Worm (Caenorhabditis elegans): Measurements from ENCODE around the gene msd-4.

msd-4 gene

ce11 chrIII:4852025-4852424 lies 16.5 kb downstream of the msd-4 start, which contains the start of gene ced-4:
ced-4 (plus strand) TSS chrIII:4852325.
- TF ChIP-seq unc-62 (GFP tag; optimal IDR thresholded peaks at IDR 0.05), result no peak

DNA sequence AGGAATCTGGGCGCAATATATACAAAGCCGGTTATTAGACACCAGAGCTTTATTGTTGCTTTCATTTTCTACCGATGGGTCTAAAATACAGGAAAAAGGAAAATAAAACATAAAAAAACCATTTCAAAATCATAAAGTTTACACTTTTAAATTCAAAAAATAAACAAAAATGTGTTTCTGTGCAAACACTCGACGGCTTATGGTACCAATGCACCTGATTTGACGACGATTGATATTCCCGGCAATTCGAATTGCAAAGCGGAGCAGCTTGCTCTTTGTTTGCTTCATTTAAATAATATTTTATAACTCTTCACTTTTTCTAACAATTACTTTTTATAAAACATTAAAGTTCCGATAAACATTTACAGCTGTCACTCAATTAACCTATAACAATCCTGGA lies 18.4 kb downstream of the msd-4 start, which contains the start of gene F26A1.1:
F26A1.1 (plus strand) TSS at position 369 of the 400 bp plus-strand sequence.
- no peak for TF ChIP-seq unc-62 (GFP tag; optimal IDR thresholded peaks at IDR 0.05)

DNA sequence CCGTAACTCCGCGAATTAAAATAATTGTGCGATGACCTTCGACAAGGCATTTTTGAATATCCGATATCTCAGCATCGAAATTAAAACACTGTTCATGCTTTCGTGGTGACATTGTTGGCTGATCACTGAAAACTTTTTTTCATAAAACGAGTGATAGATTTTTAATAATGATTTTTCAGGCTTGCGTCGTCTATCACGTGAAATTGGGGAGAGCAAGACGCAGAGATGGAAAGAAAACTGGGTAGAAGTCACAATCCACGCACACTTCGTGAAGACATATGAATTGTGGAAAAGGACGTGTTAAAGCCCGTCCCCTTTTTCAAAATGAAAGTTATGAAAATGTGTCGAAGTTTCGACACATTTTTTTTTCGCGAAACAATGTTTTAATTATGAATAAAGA lies 18.8 kb downstream of the msd-4 start, which contains the start of gene nonu-1:
nonu-1 (minus strand) TSS at position 169 of the 400 bp plus-strand sequence.
- no peak for TF ChIP-seq unc-62 (GFP tag; optimal IDR thresholded peaks at IDR 0.05)

- TF ChIP-seq unc-62 (GFP tag; optimal IDR thresholded peaks at IDR 0.05), result no peak
Measured at ce11 chrIII:4844327-4844726, 24.2 kb downstream of the msd-4 start, which contains the start of the genes clec-157 and fkh-5. clec-157 (minus strand) TSS chrIII:4844427. fkh-5 (plus strand) TSS chrIII:4844662.

ce11 chrIII:4842173-4842572 lies 26.4 kb downstream of the msd-4 start, which contains the start of gene clec-156:
clec-156 (minus strand) TSS chrIII:4842273.
- TF ChIP-seq unc-62 (GFP tag; optimal IDR thresholded peaks at IDR 0.05), result no peak

- TF ChIP-seq unc-62 (GFP tag; optimal IDR thresholded peaks at IDR 0.05), result no peak
Measured at ce11 chrIII:4837429-4837828, 31.1 kb downstream of the msd-4 start, which contains the start of the genes acbp-7 and F26A1.19. acbp-7 (plus strand) TSS chrIII:4837729. F26A1.19 (plus strand) TSS chrIII:4837731.

- no peak for TF ChIP-seq unc-62 (GFP tag; optimal IDR thresholded peaks at IDR 0.05)
Measured at ce11 chrIII:4830207-4830606, 38.3 kb downstream of the msd-4 start, which contains the start of gene nspd-9. nspd-9 (minus strand) TSS chrIII:4830307.

ce11 chrIII:4829440-4829839 lies 39.1 kb downstream of the msd-4 start, which contains the start of gene F26A1.9:
F26A1.9 (minus strand) TSS chrIII:4829540.
- TF ChIP-seq unc-62 (GFP tag; optimal IDR thresholded peaks at IDR 0.05), result no peak

DNA sequence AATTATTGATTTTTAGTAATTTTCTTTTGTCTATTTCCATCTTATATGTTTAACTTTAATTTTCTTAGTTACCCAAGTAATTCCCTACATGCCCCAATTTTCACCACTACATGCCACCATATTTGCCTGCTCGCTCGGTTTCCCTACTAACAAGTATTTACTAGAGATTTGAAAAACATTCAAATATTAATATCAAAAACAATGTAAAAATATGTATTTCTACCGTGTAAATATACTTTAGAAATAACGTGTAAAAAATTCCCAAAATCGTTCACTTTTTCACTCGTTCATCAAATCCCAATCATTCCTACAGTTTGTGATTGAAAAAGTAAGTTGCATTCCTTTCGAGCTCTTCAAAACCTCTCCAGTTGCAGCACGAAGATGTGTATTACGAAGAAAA lies 41.9 kb downstream of the msd-4 start, which contains the start of gene F26A1.3:
F26A1.3 (plus strand) TSS at position 301 of the 400 bp plus-strand sequence.
- TF ChIP-seq unc-62 (GFP tag; optimal IDR thresholded peaks at IDR 0.05), result no peak

ce11 chrIII:4822140-4822539 lies 46.4 kb downstream of the msd-4 start, which contains the start of gene F26A1.8:
F26A1.8 (minus strand) TSS chrIII:4822240.
- no peak for TF ChIP-seq unc-62 (GFP tag; optimal IDR thresholded peaks at IDR 0.05)

ce11 chrIII:4819843-4820242 lies 48.7 kb downstream of the msd-4 start, which contains the start of gene F26A1.7:
F26A1.7 (minus strand) TSS chrIII:4819943.
- TF ChIP-seq unc-62 (GFP tag; optimal IDR thresholded peaks at IDR 0.05), result no peak
